Worm (Caenorhabditis elegans): Measurements from ENCODE around the gene cysl-1.
A peak's percentile ranks its signal among the peaks of the same experiment; 100 is the strongest.

Gene cysl-1

ce11 chrX:9917362-9917761, 37.0 kb downstream of the cysl-1 start, which contains the start of gene F21G4.6:
Gene F21G4.6, minus strand, starts transcription at chrX:9917448.
- TF ChIP-seq ceh-13 (GFP tag; optimal IDR thresholded peaks at IDR 0.05) (no peak), hnd-1 (tag; optimal IDR thresholded peaks at IDR 0.05) (no peak), tbx-37 (GFP tag; conservative IDR thresholded peaks at IDR 0.05) (0 out of 2 replicates have a peak, but pooled peaks have one; percentile 33), ama-1 (optimal IDR thresholded peaks at IDR 0.05) (no peak), hmg-4 (GFP tag; optimal IDR thresholded peaks at IDR 0.05) (no peak)

- TF ChIP-seq B0310.2 (tag; optimal IDR thresholded peaks at IDR 0.05) (no peak), sea-1 (GFP tag; conservative IDR thresholded peaks at IDR 0.05) (no peak), aly-1 (tag; optimal IDR thresholded peaks at IDR 0.05) (no peak)
These were observed 48.5 kb downstream of the cysl-1 start, which contains the start of gene F21G4.5 for ce11 chrX:9905840-9906239. Gene F21G4.5, plus strand, starts transcription at chrX:9906140.
